Fruit fly (Drosophila melanogaster) whole organism, embryonic: Measurements from ENCODE around the gene Gs2.
A peak's percentile ranks its signal among the peaks of the same experiment; 100 is the strongest.

Experiments
- Ada2b ChIP-seq: fragments of 200-800 bp; sonication (Bioruptor generic); IDR thresholded peaks from 2 replicates; pipeline ENCODE4 v1.3.6; 2022; ENCODE audit warnings: missing biosample characterization, missing genetic modification characterization
- Awh ChIP-seq: fragments of 200-800 bp; sonication (Bioruptor generic); IDR thresholded peaks from 2 replicates; pipeline ENCODE4, ENCODE4 v1.3.6; 2022; ENCODE audit warnings: missing biosample characterization, missing genetic modification characterization
- CG10366 ChIP-seq: fragments of 200-800 bp; sonication (Bioruptor generic); IDR thresholded peaks from 2 replicates; pipeline ENCODE4 v1.3.6; 2022; ENCODE audit warnings: missing biosample characterization, missing genetic modification characterization
- CG10543 ChIP-seq: fragments of 200-800 bp; sonication (Bioruptor generic); optimal IDR thresholded peaks from 3 replicates; lab custom pipeline; 2017; ENCODE audit warnings: missing biosample characterization, mild to moderate bottlenecking, missing genetic modification characterization, moderate library complexity
- CG11504 ChIP-seq: fragments of 200-800 bp; sonication (Bioruptor generic); optimal IDR thresholded peaks from 3 replicates; lab custom pipeline; 2019; ENCODE audit warnings: missing biosample characterization, mild to moderate bottlenecking, missing genetic modification characterization, moderate library complexity
- CG12659 ChIP-seq: fragments of 200-800 bp; sonication (Bioruptor generic); optimal IDR thresholded peaks from 3 replicates; lab custom pipeline; 2017; ENCODE audit warnings: mild to moderate bottlenecking, missing biosample characterization, missing genetic modification reagents, missing genetic modification characterization
- CG12942 ChIP-seq: fragments of 200-800 bp; sonication (Bioruptor generic); optimal IDR thresholded peaks from 3 replicates; lab custom pipeline; 2016; ENCODE audit warnings: missing biosample characterization, missing genetic modification characterization
- CG13624 ChIP-seq: fragments of 200-800 bp; sonication (Bioruptor generic); optimal IDR thresholded peaks from 2 replicates; lab custom pipeline; 2016; ENCODE audit warnings: missing biosample characterization, missing genetic modification characterization
- CG15601 ChIP-seq: fragments of 200-800 bp; sonication (Bioruptor generic); optimal IDR thresholded peaks from 3 replicates; lab custom pipeline; 2019; ENCODE audit warnings: missing biosample characterization, mild to moderate bottlenecking, missing genetic modification characterization, moderate library complexity
- CG31388 ChIP-seq: fragments of 200-800 bp; sonication (Bioruptor generic); optimal IDR thresholded peaks from 2 replicates; lab custom pipeline; 2016; ENCODE audit warnings: missing biosample characterization, missing genetic modification characterization
- CG31441 ChIP-seq: fragments of 200-800 bp; sonication (Bioruptor generic); IDR thresholded peaks from 2 replicates; pipeline ENCODE4 v1.3.6; 2022; ENCODE audit warnings: missing biosample characterization, missing genetic modification characterization
- CG32767 ChIP-seq: fragments of 200-800 bp; sonication (Bioruptor generic); IDR thresholded peaks from 2 replicates; pipeline ENCODE4 v1.3.6; 2022; ENCODE audit warnings: missing biosample characterization, missing genetic modification characterization
- CG33213 ChIP-seq: fragments of 200-800 bp; sonication (Bioruptor generic); optimal IDR thresholded peaks from 3 replicates; lab custom pipeline; 2016; ENCODE audit warnings: missing biosample characterization, missing genetic modification characterization
- CG4707 ChIP-seq: fragments of 200-800 bp; sonication (Bioruptor generic); optimal IDR thresholded peaks from 2 replicates; lab custom pipeline; 2018; ENCODE audit warnings: missing biosample characterization, mild to moderate bottlenecking, missing genetic modification characterization, moderate library complexity
- CG4820 ChIP-seq: fragments of 200-800 bp; sonication (Bioruptor generic); optimal IDR thresholded peaks from 3 replicates; lab custom pipeline; 2016; ENCODE audit warnings: missing biosample characterization, missing genetic modification characterization
- CG4854 ChIP-seq: fragments of 200-800 bp; sonication (Bioruptor generic); optimal IDR thresholded peaks from 2 replicates; lab custom pipeline; 2016; ENCODE audit warnings: missing biosample characterization, missing genetic modification characterization, inconsistent platforms
- CG6813 ChIP-seq: fragments of 200-800 bp; sonication (Bioruptor generic); optimal IDR thresholded peaks from 2 replicates; lab custom pipeline; 2017; ENCODE audit warnings: missing biosample characterization, missing genetic modification characterization, mild to moderate bottlenecking, moderate library complexity, missing genetic modification reagents
- CG7963 ChIP-seq: fragments of 200-800 bp; sonication (Bioruptor generic); IDR thresholded peaks from 3 replicates; pipeline ENCODE4 v1.3.6; 2022; ENCODE audit warnings: missing biosample characterization, missing genetic modification characterization; ENCODE audit not compliant: partially characterized antibody
- CG8089 ChIP-seq: fragments of 200-800 bp; sonication (Bioruptor generic); optimal IDR thresholded peaks from 3 replicates; lab custom pipeline; 2016; ENCODE audit warnings: missing biosample characterization, missing genetic modification characterization
- CG8281 ChIP-seq: fragments of 200-800 bp; sonication (Bioruptor generic); optimal IDR thresholded peaks from 2 replicates; lab custom pipeline; 2018; ENCODE audit warnings: missing biosample characterization, mild to moderate bottlenecking, missing genetic modification characterization, moderate library complexity
- CG9437 ChIP-seq: fragments of 200-800 bp; sonication (Bioruptor generic); optimal IDR thresholded peaks from 2 replicates; lab custom pipeline; 2018; ENCODE audit warnings: missing biosample characterization, mild to moderate bottlenecking, missing genetic modification characterization
- CG9727 ChIP-seq: fragments of 200-800 bp; sonication (Bioruptor generic); optimal IDR thresholded peaks from 3 replicates; lab custom pipeline; 2017; ENCODE audit warnings: missing biosample characterization, mild to moderate bottlenecking, missing genetic modification characterization
- CHES-1-like ChIP-seq: fragments of 200-800 bp; sonication (Bioruptor generic); optimal IDR thresholded peaks from 2 replicates; lab custom pipeline; 2016; ENCODE audit warnings: missing biosample characterization, missing genetic modification characterization
- CrebB ChIP-seq: fragments of 200-800 bp; sonication (Bioruptor generic); optimal IDR thresholded peaks from 3 replicates; lab custom pipeline; 2018; ENCODE audit warnings: missing biosample characterization, mild to moderate bottlenecking, missing genetic modification characterization
- D19A ChIP-seq: fragments of 200-800 bp; optimal IDR thresholded peaks from 3 replicates; lab custom pipeline; 2019; ENCODE audit warnings: missing biosample characterization, mild to moderate bottlenecking, missing genetic modification characterization, moderate library complexity
- Dad ChIP-seq: fragments of 200-800 bp; sonication (Bioruptor generic); optimal IDR thresholded peaks from 3 replicates; lab custom pipeline; 2016; ENCODE audit warnings: missing biosample characterization, missing genetic modification characterization
- Deaf1 ChIP-seq: fragments of 200-800 bp; optimal IDR thresholded peaks from 3 replicates; lab custom pipeline; 2019; ENCODE audit warnings: missing biosample characterization, mild to moderate bottlenecking, missing genetic modification characterization, moderate library complexity
- Dip3 ChIP-seq: fragments of 200-800 bp; sonication (Bioruptor generic); optimal IDR thresholded peaks from 3 replicates; lab custom pipeline; 2016; ENCODE audit warnings: missing biosample characterization, missing genetic modification characterization
- ERR ChIP-seq: fragments of 200-800 bp; sonication (Bioruptor generic); optimal IDR thresholded peaks from 2 replicates; lab custom pipeline; 2016; ENCODE audit warnings: missing biosample characterization, missing genetic modification characterization
- HLH54F ChIP-seq: fragments of 200-800 bp; sonication (Bioruptor generic); optimal IDR thresholded peaks from 3 replicates; lab custom pipeline; 2016; ENCODE audit warnings: missing biosample characterization, missing genetic modification characterization
- HLHmδ ChIP-seq: fragments of 200-800 bp; sonication (Bioruptor generic); optimal IDR thresholded peaks from 2 replicates; lab custom pipeline; 2018; ENCODE audit warnings: missing biosample characterization, mild to moderate bottlenecking, missing genetic modification characterization, moderate library complexity
- HmgZ ChIP-seq: fragments of 200-800 bp; sonication (Bioruptor generic); optimal IDR thresholded peaks from 2 replicates; lab custom pipeline; 2018; ENCODE audit warnings: missing biosample characterization, mild to moderate bottlenecking, missing genetic modification characterization
- Hmr ChIP-seq: fragments of 200-800 bp; sonication (Bioruptor generic); optimal IDR thresholded peaks from 3 replicates; lab custom pipeline; 2017; ENCODE audit warnings: mild to moderate bottlenecking, missing biosample characterization, missing genetic modification reagents, missing genetic modification characterization
- Hr39 ChIP-seq: fragments of >200 bp; optimal IDR thresholded peaks from 2 replicates; lab custom pipeline; 2017
- Ssrp ChIP-seq: fragments of 200-800 bp; sonication (Bioruptor generic); optimal IDR thresholded peaks from 2 replicates; lab custom pipeline; 2018; ENCODE audit warnings: missing biosample characterization, mild to moderate bottlenecking, missing genetic modification characterization, moderate library complexity
- abd-A ChIP-seq: fragments of 200-800 bp; sonication (Bioruptor generic); optimal IDR thresholded peaks from 3 replicates; lab custom pipeline; 2019; ENCODE audit warnings: missing biosample characterization, mild to moderate bottlenecking, missing genetic modification characterization, moderate library complexity
- bab2 ChIP-seq: fragments of 200-800 bp; sonication (Bioruptor generic); optimal IDR thresholded peaks from 2 replicates; lab custom pipeline; 2016; ENCODE audit warnings: missing biosample characterization, missing genetic modification characterization
- cad ChIP-seq: fragments of >200 bp; optimal IDR thresholded peaks from 2 replicates; lab custom pipeline; 2017; ENCODE audit warnings: missing biosample characterization, missing genetic modification characterization
- eyg ChIP-seq: fragments of 200-800 bp; sonication (Bioruptor generic); optimal IDR thresholded peaks from 3 replicates; lab custom pipeline; 2016; ENCODE audit warnings: missing biosample characterization, missing genetic modification characterization
- hkb ChIP-seq, 2 experiments: fragments of 200-800 bp in 1 of 2; fragments of >200 bp in 1 of 2; sonication (Bioruptor generic) in 1 of 2; IDR thresholded peaks in 1 of 2; optimal IDR thresholded peaks in 1 of 2; 2 replicates each; pipeline versions ENCODE4 v1.3.6 to Lab custom; 2017 to 2022; ENCODE audit warnings: missing biosample characterization in 1 of 2, missing genetic modification characterization in 1 of 2
- ken ChIP-seq: fragments of 200-800 bp; sonication (Bioruptor generic); IDR thresholded peaks from 3 replicates; pipeline ENCODE4 v1.3.6; 2022; ENCODE audit warnings: missing biosample characterization, missing genetic modification characterization
- klu ChIP-seq: fragments of 200-800 bp; sonication (Bioruptor generic); IDR thresholded peaks from 2 replicates; pipeline ENCODE4 v1.3.6; 2022; ENCODE audit warnings: missing biosample characterization, missing genetic modification characterization
- kni ChIP-seq: fragments of 200-800 bp; sonication (Bioruptor generic); optimal IDR thresholded peaks from 3 replicates; lab custom pipeline; 2017; ENCODE audit warnings: mild to moderate bottlenecking, missing biosample characterization, missing genetic modification reagents, missing genetic modification characterization
- lab ChIP-seq: fragments of 200-800 bp; sonication (Bioruptor generic); optimal IDR thresholded peaks from 3 replicates; lab custom pipeline; 2017; ENCODE audit warnings: missing biosample characterization, missing genetic modification characterization, mild to moderate bottlenecking, moderate library complexity, missing genetic modification reagents
- lola ChIP-seq, 3 experiments: fragments of >200 bp in 2 of 3; fragments of 200-800 bp in 1 of 3; sonication (Bioruptor generic) in 1 of 3; optimal IDR thresholded peaks; 2 replicates each; lab custom pipeline; 2017 to 2019; ENCODE audit warnings: missing biosample characterization in 3 of 3, missing genetic modification characterization in 3 of 3, mild to moderate bottlenecking in 1 of 3, moderate library complexity in 1 of 3
- maf-S ChIP-seq: fragments of 200-800 bp; sonication (Bioruptor generic); optimal IDR thresholded peaks from 2 replicates; lab custom pipeline; 2016; ENCODE audit warnings: missing biosample characterization, missing genetic modification characterization
- p53 ChIP-seq: fragments of 200-800 bp; sonication (Bioruptor generic); optimal IDR thresholded peaks from 2 replicates; lab custom pipeline; 2016; ENCODE audit warnings: missing biosample characterization, missing genetic modification characterization
- row ChIP-seq: fragments of 200-800 bp; sonication (Bioruptor generic); IDR thresholded peaks from 3 replicates; pipeline ENCODE4 v1.3.6; 2022; ENCODE audit warnings: missing biosample characterization, missing genetic modification characterization
- sqz ChIP-seq: fragments of 200-800 bp; sonication (Bioruptor generic); optimal IDR thresholded peaks from 3 replicates; lab custom pipeline; 2018; ENCODE audit warnings: missing biosample characterization, mild to moderate bottlenecking, missing genetic modification characterization
- stc ChIP-seq: fragments of 200-800 bp; sonication (Bioruptor generic); IDR thresholded peaks from 2 replicates; pipeline ENCODE4 v1.3.6; 2022; ENCODE audit warnings: missing biosample characterization, missing genetic modification characterization
- tap ChIP-seq: fragments of 200-800 bp; optimal IDR thresholded peaks from 3 replicates; lab custom pipeline; 2019; ENCODE audit warnings: missing biosample characterization, mild to moderate bottlenecking, missing genetic modification characterization, moderate library complexity
- zfh2 ChIP-seq: fragments of 200-800 bp; sonication (Bioruptor generic); optimal IDR thresholded peaks from 2 replicates; lab custom pipeline; 2016; ENCODE audit warnings: missing biosample characterization, missing genetic modification characterization

Gs2 gene

DNA sequence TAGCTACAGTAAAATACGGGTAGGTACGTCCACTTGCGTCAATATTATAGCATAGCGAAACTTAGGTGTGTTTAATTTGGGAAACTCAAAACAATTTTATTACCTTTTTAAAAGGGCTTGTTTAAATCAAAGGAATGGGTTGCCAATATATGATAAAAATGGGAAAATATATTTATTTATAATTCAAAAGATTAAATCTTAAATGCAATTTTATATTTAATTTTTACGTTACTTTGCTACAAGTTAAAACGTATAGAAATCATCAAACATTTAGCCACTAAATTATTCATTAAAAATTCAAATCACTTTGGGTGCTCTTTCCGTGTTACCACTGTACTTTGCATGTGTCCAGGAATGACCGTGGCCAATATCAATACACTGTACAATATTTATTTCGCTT, 18.3 kb downstream of the Gs2 start (continued):
- TF ChIP-seq lab (GFP tag; lab: Kevin White, UChicago), result peak; percentile 38
- TF ChIP-seq Hr39, result no peak
- TF ChIP-seq CG9727 (GFP tag; lab: Kevin White, UChicago), result peak; percentile 32
- TF ChIP-seq CG32767 (GFP tag; lab: Robert Waterston, UW), result no peak
- TF ChIP-seq CG12942 (GFP tag; lab: Kevin White, UChicago), result no peak
- no peak for TF ChIP-seq hkb (optimal IDR thresholded peaks at IDR 0.05; lab: Kevin White, UChicago)
- no peak for TF ChIP-seq hkb (GFP tag; IDR thresholded peaks at IDR 0.05; lab: Robert Waterston, UW)
- TF ChIP-seq ERR, result no peak
- no peak for TF ChIP-seq maf-S (GFP tag; lab: Kevin White, UChicago)
- no peak for TF ChIP-seq abd-A (tag; lab: Kevin White, UChicago)
- no peak for TF ChIP-seq CG4820 (GFP tag; lab: Kevin White, UChicago)
- no peak for TF ChIP-seq cad (GFP tag; lab: Kevin White, UChicago)
- no peak for TF ChIP-seq Dad (GFP tag; lab: Kevin White, UChicago)
- no peak for TF ChIP-seq CrebB (tag; lab: Kevin White, UChicago)
- TF ChIP-seq Dip3, result no peak
- TF ChIP-seq sqz, result no peak
- no peak for TF ChIP-seq CG4854 (GFP tag; lab: Kevin White, UChicago)
- no peak for TF ChIP-seq HLHmδ (GFP tag; lab: Kevin White, UChicago)
- TF ChIP-seq CHES-1-like (GFP tag; lab: Kevin White, UChicago), result no peak
- TF ChIP-seq klu (GFP tag; lab: Robert Waterston, UW), result no peak
- TF ChIP-seq eyg (GFP tag; lab: Kevin White, UChicago), result no peak
- peak; percentile 14 for TF ChIP-seq CG8281
- TF ChIP-seq zfh2 (GFP tag; lab: Kevin White, UChicago), result no peak
- no peak for TF ChIP-seq bab2 (GFP tag; lab: Kevin White, UChicago)
- no peak for TF ChIP-seq CG7963 (GFP tag; lab: Robert Waterston, UW)
- no peak for TF ChIP-seq CG6813 (GFP tag; lab: Kevin White, UChicago)
- TF ChIP-seq CG31388 (GFP tag; lab: Kevin White, UChicago), result no peak
- 0 out of 2 replicates have a peak, but pooled peaks have one; percentile 35 for TF ChIP-seq CG31441
- peak; percentile 15 for TF ChIP-seq D19A (tag; lab: Kevin White, UChicago)
- TF ChIP-seq row (GFP tag; lab: Robert Waterston, UW), result peak; percentile 58
- peak; percentile 27 for TF ChIP-seq tap (tag; lab: Kevin White, UChicago)
- TF ChIP-seq CG9437 (GFP tag; lab: Kevin White, UChicago), result peak; percentile 28
- peak; percentile 40 for TF ChIP-seq CG12659 (GFP tag; lab: Kevin White, UChicago)
- peak; percentile 5 for TF ChIP-seq Ssrp (tag; lab: Kevin White, UChicago)
- no peak for TF ChIP-seq HmgZ
- TF ChIP-seq CG13624, result no peak
- no peak for TF ChIP-seq CG10366 (GFP tag; lab: Robert Waterston, UW)
- no peak for TF ChIP-seq Awh
- TF ChIP-seq CG4707, result no peak
- no peak for TF ChIP-seq CG8089 (GFP tag; lab: Kevin White, UChicago)
- TF ChIP-seq HLH54F (GFP tag; lab: Kevin White, UChicago), result no peak
- TF ChIP-seq kni (GFP tag; lab: Kevin White, UChicago), result no peak
- TF ChIP-seq CG15601 (tag; lab: Kevin White, UChicago), result no peak
- TF ChIP-seq p53, result no peak
- TF ChIP-seq Deaf1 (tag; lab: Kevin White, UChicago), result no peak
- no peak for TF ChIP-seq stc (GFP tag; lab: Robert Waterston, UW)
- peak; percentile 53 for TF ChIP-seq Hmr (GFP tag; lab: Kevin White, UChicago)
- TF ChIP-seq CG11504 (tag; lab: Kevin White, UChicago), result peak; percentile 73
- no peak for TF ChIP-seq ken (GFP tag; lab: Robert Waterston, UW)
- TF ChIP-seq Ada2b (GFP tag; lab: Robert Waterston, UW), result no peak
- no peak for TF ChIP-seq lola (GFP tag; optimal IDR thresholded peaks at IDR 0.05; lab: Kevin White, UChicago)
- peak; percentile 15 for TF ChIP-seq CG10543
- TF ChIP-seq CG33213 (GFP tag; lab: Kevin White, UChicago), result no peak
